Worm (Caenorhabditis elegans) whole organism, midembryonic: ENCODE measurements around the gene nhr-230.

Experiments
- T22C8.4 ChIP-seq: fragments of 200-800 bp; sonication (Bioruptor generic); IDR thresholded peaks from 2 replicates; pipeline ENCODE4 v1.3.6; 2022; ENCODE audit warnings: missing genetic modification characterization, missing compliant biosample characterization
- cog-1 ChIP-seq: sonication (generic microtip); optimal IDR thresholded peaks from 2 replicates; lab custom pipeline; 2016; ENCODE audit warnings: missing genetic modification characterization, missing compliant biosample characterization
- flt-1 ChIP-seq: fragments of 200-800 bp; sonication (Bioruptor generic); IDR thresholded peaks from 2 replicates; pipeline ENCODE4 v1.3.6; 2022; ENCODE audit warnings: missing genetic modification characterization, missing compliant biosample characterization
- klf-2 ChIP-seq: fragments of 200-800 bp; sonication (Bioruptor generic); conservative IDR thresholded peaks from 2 replicates; pipeline ENCODE4 v1.3.6; 2022; ENCODE audit warnings: missing genetic modification reagents, missing genetic modification characterization, missing compliant biosample characterization
- med-1 ChIP-seq: sonication (generic microtip); optimal IDR thresholded peaks from 2 replicates; lab custom pipeline; 2017; ENCODE audit warnings: missing genetic modification characterization, mild to moderate bottlenecking, missing compliant biosample characterization, antibody characterized with exemption, missing genetic modification reagents; ENCODE audit not compliant: insufficient read depth
- ref-1 ChIP-seq: fragments of 200-800 bp; sonication (Bioruptor generic); conservative IDR thresholded peaks from 2 replicates; pipeline ENCODE4 v1.3.6; 2022; ENCODE audit warnings: missing genetic modification reagents, missing genetic modification characterization, missing compliant biosample characterization
- tab-1 ChIP-seq: fragments of 200-800 bp; sonication (Bioruptor generic); IDR thresholded peaks from 2 replicates; pipeline ENCODE4 v1.3.6; 2022; ENCODE audit warnings: missing genetic modification characterization, missing compliant biosample characterization
- ztf-23 ChIP-seq: fragments of 200-800 bp; sonication (Bioruptor generic); IDR thresholded peaks from 2 replicates; pipeline ENCODE4 v1.3.6; 2022; ENCODE audit warnings: missing genetic modification reagents, missing genetic modification characterization, missing compliant biosample characterization
- ztf-29 ChIP-seq: fragments of 200-800 bp; sonication (Bioruptor generic); IDR thresholded peaks from 2 replicates; pipeline ENCODE4 v1.3.6; 2022; ENCODE audit warnings: missing genetic modification reagents, missing genetic modification characterization, missing compliant biosample characterization

DNA sequence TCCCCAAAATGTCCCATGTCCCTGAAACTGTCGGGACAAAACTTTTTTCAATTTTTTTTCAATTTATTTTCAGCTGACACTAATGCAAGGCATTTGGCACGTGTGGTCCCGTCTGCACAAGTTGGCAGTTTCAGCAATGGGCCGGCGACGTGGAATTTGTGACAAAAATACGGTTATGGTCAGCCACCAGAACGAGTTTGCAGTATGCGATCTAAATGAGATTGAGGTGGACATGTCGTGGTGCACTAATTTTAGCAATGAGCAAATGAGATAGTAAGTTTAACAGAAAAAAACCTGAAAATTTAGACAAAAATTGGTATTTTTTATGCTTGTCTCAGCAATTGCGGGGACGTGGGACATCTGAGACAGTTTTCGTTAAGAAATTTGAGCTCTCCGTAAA is 4.1 kb upstream of the nhr-230 start:
- TF ChIP-seq ztf-23 (GFP tag; lab: Robert Waterston, UW) (no peak), ztf-29 (GFP tag; lab: Robert Waterston, UW) (no peak), T22C8.4 (GFP tag; lab: Robert Waterston, UW) (no peak), ref-1 (GFP tag; lab: Robert Waterston, UW) (no peak), cog-1 (no peak), tab-1 (GFP tag; lab: Robert Waterston, UW) (no peak), flt-1 (GFP tag; lab: Robert Waterston, UW) (no peak), med-1 (no peak), klf-2 (GFP tag; lab: Robert Waterston, UW) (no peak)
